Fruit fly (Drosophila melanogaster) whole organism, embryonic: ENCODE results near the gene CG16978.

ENCODE experiments used
- B-H2 ChIP-seq: fragments of 200-800 bp; sonication (Bioruptor generic); optimal IDR thresholded peaks from 2 replicates; lab custom pipeline; 2018; ENCODE audit warnings: missing biosample characterization, mild to moderate bottlenecking, missing genetic modification characterization
- Blimp-1 ChIP-seq: fragments of 200-800 bp; sonication (Bioruptor generic); optimal IDR thresholded peaks from 3 replicates; lab custom pipeline; 2018; ENCODE audit warnings: missing biosample characterization, missing genetic modification characterization, mild to moderate bottlenecking, moderate library complexity, missing genetic modification reagents
- Bteb2 ChIP-seq: fragments of 200-800 bp; sonication (Bioruptor generic); optimal IDR thresholded peaks from 2 replicates; lab custom pipeline; 2016; ENCODE audit warnings: missing biosample characterization, missing genetic modification characterization
- CG10209 ChIP-seq: fragments of 200-800 bp; sonication (Bioruptor generic); optimal IDR thresholded peaks from 3 replicates; lab custom pipeline; 2017; ENCODE audit warnings: missing biosample characterization, mild to moderate bottlenecking, missing genetic modification characterization, missing genetic modification reagents
- CG10431 ChIP-seq: fragments of 200-800 bp; sonication (Bioruptor generic); optimal IDR thresholded peaks from 3 replicates; lab custom pipeline; 2018; ENCODE audit warnings: missing biosample characterization, mild to moderate bottlenecking, missing genetic modification characterization
- CG12104 ChIP-seq: fragments of 200-800 bp; sonication (Bioruptor generic); optimal IDR thresholded peaks from 3 replicates; lab custom pipeline; 2016; ENCODE audit warnings: missing biosample characterization, missing genetic modification characterization
- CG12659 ChIP-seq: fragments of 200-800 bp; sonication (Bioruptor generic); optimal IDR thresholded peaks from 3 replicates; lab custom pipeline; 2017; ENCODE audit warnings: mild to moderate bottlenecking, missing biosample characterization, missing genetic modification reagents, missing genetic modification characterization
- CG12744 ChIP-seq: fragments of 200-800 bp; sonication (Bioruptor generic); optimal IDR thresholded peaks from 2 replicates; lab custom pipeline; 2016; ENCODE audit warnings: missing biosample characterization, missing genetic modification characterization
- CG14050 ChIP-seq: fragments of 200-800 bp; sonication (Bioruptor generic); IDR thresholded peaks from 3 replicates; pipeline ENCODE4 v1.3.6; 2022; ENCODE audit warnings: missing biosample characterization, missing genetic modification characterization
- CG17568 ChIP-seq: fragments of 200-800 bp; sonication (Bioruptor generic); optimal IDR thresholded peaks from 2 replicates; lab custom pipeline; 2018; ENCODE audit warnings: missing biosample characterization, mild to moderate bottlenecking, missing genetic modification characterization, moderate library complexity
- CG17829 ChIP-seq: fragments of 200-800 bp; optimal IDR thresholded peaks from 2 replicates; lab custom pipeline; 2019; ENCODE audit warnings: missing biosample characterization, mild to moderate bottlenecking, missing genetic modification characterization, moderate library complexity
- CG1832 ChIP-seq: fragments of 200-800 bp; sonication (Bioruptor generic); optimal IDR thresholded peaks from 2 replicates; lab custom pipeline; 2017; ENCODE audit warnings: missing biosample characterization, mild to moderate bottlenecking, missing genetic modification characterization, inconsistent platforms
- CG2120 ChIP-seq: fragments of 200-800 bp; sonication (Bioruptor generic); optimal IDR thresholded peaks from 3 replicates; lab custom pipeline; 2016; ENCODE audit warnings: missing biosample characterization, missing genetic modification characterization
- CG2875 ChIP-seq: fragments of 200-800 bp; sonication (Bioruptor generic); optimal IDR thresholded peaks from 2 replicates; lab custom pipeline; 2017; ENCODE audit warnings: missing biosample characterization, mild to moderate bottlenecking, missing genetic modification characterization, missing genetic modification reagents
- CG32767 ChIP-seq: fragments of 200-800 bp; sonication (Bioruptor generic); IDR thresholded peaks from 2 replicates; pipeline ENCODE4 v1.3.6; 2022; ENCODE audit warnings: missing biosample characterization, missing genetic modification characterization
- CG3281 ChIP-seq: fragments of 200-800 bp; sonication (Bioruptor generic); optimal IDR thresholded peaks from 3 replicates; lab custom pipeline; 2017; ENCODE audit warnings: missing biosample characterization, mild to moderate bottlenecking, missing genetic modification characterization
- CG42726 ChIP-seq: fragments of 200-800 bp; sonication (Bioruptor generic); IDR thresholded peaks from 2 replicates; pipeline ENCODE4 v1.3.6; 2022; ENCODE audit warnings: missing biosample characterization, missing genetic modification characterization; ENCODE audit not compliant: partially characterized antibody
- CG5245 ChIP-seq: fragments of 200-800 bp; sonication (Bioruptor generic); optimal IDR thresholded peaks from 3 replicates; lab custom pipeline; 2016; ENCODE audit warnings: missing biosample characterization, missing genetic modification characterization
- CG5953 ChIP-seq: fragments of 200-800 bp; sonication (Bioruptor generic); IDR thresholded peaks from 2 replicates; pipeline ENCODE4 v1.3.6; 2022; ENCODE audit warnings: missing biosample characterization, missing genetic modification characterization
- CG6272 ChIP-seq: fragments of 200-800 bp; sonication (Bioruptor generic); IDR thresholded peaks from 2 replicates; pipeline ENCODE4 v1.3.6; 2022; ENCODE audit warnings: missing biosample characterization, missing genetic modification characterization
- CG6765 ChIP-seq: fragments of 200-800 bp; sonication (Bioruptor generic); optimal IDR thresholded peaks from 3 replicates; lab custom pipeline; 2017; ENCODE audit warnings: missing biosample characterization, mild to moderate bottlenecking, missing genetic modification characterization
- CG7963 ChIP-seq: fragments of 200-800 bp; sonication (Bioruptor generic); IDR thresholded peaks from 3 replicates; pipeline ENCODE4 v1.3.6; 2022; ENCODE audit warnings: missing biosample characterization, missing genetic modification characterization; ENCODE audit not compliant: partially characterized antibody
- CG8281 ChIP-seq: fragments of 200-800 bp; sonication (Bioruptor generic); optimal IDR thresholded peaks from 2 replicates; lab custom pipeline; 2018; ENCODE audit warnings: missing biosample characterization, mild to moderate bottlenecking, missing genetic modification characterization, moderate library complexity
- CG8388 ChIP-seq: fragments of 200-800 bp; sonication (Bioruptor generic); optimal IDR thresholded peaks from 2 replicates; lab custom pipeline; 2019; ENCODE audit warnings: missing biosample characterization, mild to moderate bottlenecking, missing genetic modification characterization, moderate library complexity
- CG9932 ChIP-seq: fragments of 200-800 bp; sonication (Bioruptor generic); IDR thresholded peaks from 2 replicates; pipeline ENCODE4 v1.3.6; 2022; ENCODE audit warnings: missing biosample characterization, missing genetic modification characterization
- D ChIP-seq, 2 experiments: fragments of 200-800 bp in 1 of 2; fragments of >200 bp in 1 of 2; sonication (Bioruptor generic) in 1 of 2; optimal IDR thresholded peaks; 2 replicates in 1 of 2; 3 replicates in 1 of 2; lab custom pipeline; 2017; ENCODE audit warnings: mild to moderate bottlenecking in 1 of 2, missing biosample characterization in 1 of 2, missing genetic modification characterization in 1 of 2, missing genetic modification reagents in 1 of 2
- Dip2 ChIP-seq: fragments of 200-800 bp; sonication (Bioruptor generic); IDR thresholded peaks from 2 replicates; pipeline ENCODE4 v1.3.6; 2022; ENCODE audit warnings: missing biosample characterization, missing genetic modification characterization
- Dref ChIP-seq: fragments of 200-800 bp; sonication (Bioruptor generic); IDR thresholded peaks from 2 replicates; pipeline ENCODE4 v1.3.6; 2022; ENCODE audit warnings: missing biosample characterization, missing genetic modification characterization
- Ets65A ChIP-seq: fragments of 200-800 bp; sonication (Bioruptor generic); peaks from one replicate; lab custom pipeline; 2016; ENCODE audit warnings: missing biosample characterization, missing genetic modification characterization
- HLH3B ChIP-seq: fragments of 200-800 bp; sonication (Bioruptor generic); IDR thresholded peaks from 2 replicates; pipeline ENCODE4 v1.3.6; 2022; ENCODE audit warnings: missing biosample characterization, missing genetic modification characterization
- Lim3 ChIP-seq: fragments of 200-800 bp; sonication (Bioruptor generic); IDR thresholded peaks from 2 replicates; pipeline ENCODE4 v1.3.6; 2022; ENCODE audit warnings: missing biosample characterization, missing genetic modification characterization
- MTF-1 ChIP-seq: fragments of 200-800 bp; sonication (Bioruptor generic); optimal IDR thresholded peaks from 2 replicates; lab custom pipeline; 2018; ENCODE audit warnings: missing biosample characterization, mild to moderate bottlenecking, missing genetic modification characterization, borderline replicate concordance
- Optix ChIP-seq: fragments of 200-800 bp; sonication (Bioruptor generic); IDR thresholded peaks from 3 replicates; pipeline ENCODE4 v1.3.6; 2022; ENCODE audit warnings: missing biosample characterization, missing genetic modification characterization
- Ptx1 ChIP-seq: fragments of 200-800 bp; sonication (Bioruptor generic); IDR thresholded peaks from 2 replicates; pipeline ENCODE4 v1.3.6; 2022; ENCODE audit warnings: missing biosample characterization, missing genetic modification characterization
- Six4 ChIP-seq: fragments of 200-800 bp; sonication (Bioruptor generic); optimal IDR thresholded peaks from 2 replicates; lab custom pipeline; 2016; ENCODE audit warnings: missing biosample characterization, missing genetic modification characterization
- Sox102F ChIP-seq: fragments of 200-800 bp; sonication (Bioruptor generic); optimal IDR thresholded peaks from 2 replicates; lab custom pipeline; 2018; ENCODE audit warnings: missing biosample characterization, mild to moderate bottlenecking, missing genetic modification characterization, moderate library complexity
- Sry-δ ChIP-seq: fragments of 200-800 bp; sonication (Bioruptor generic); optimal IDR thresholded peaks from 2 replicates; lab custom pipeline; 2016; ENCODE audit warnings: missing biosample characterization, missing genetic modification characterization
- ap ChIP-seq: fragments of 200-800 bp; sonication (Bioruptor generic); IDR thresholded peaks from 2 replicates; pipeline ENCODE4 v1.3.6; 2022; ENCODE audit warnings: missing biosample characterization, missing genetic modification characterization
- ci ChIP-seq: fragments of 200-800 bp; sonication (Bioruptor generic); IDR thresholded peaks from 3 replicates; pipeline ENCODE4 v1.3.6; 2022; ENCODE audit warnings: missing biosample characterization, missing genetic modification characterization
- dan ChIP-seq: fragments of 200-800 bp; sonication (Bioruptor generic); IDR thresholded peaks from 2 replicates; pipeline ENCODE4 v1.3.6; 2022; ENCODE audit warnings: missing biosample characterization, missing genetic modification characterization
- eyg ChIP-seq: fragments of 200-800 bp; sonication (Bioruptor generic); optimal IDR thresholded peaks from 3 replicates; lab custom pipeline; 2016; ENCODE audit warnings: missing biosample characterization, missing genetic modification characterization
- jigr1 ChIP-seq: fragments of 200-800 bp; sonication (Bioruptor generic); IDR thresholded peaks from 3 replicates; pipeline ENCODE4 v1.3.6; 2022; ENCODE audit warnings: missing biosample characterization, missing genetic modification characterization
- mirr ChIP-seq: fragments of 200-800 bp; sonication (Bioruptor generic); optimal IDR thresholded peaks from 3 replicates; lab custom pipeline; 2018; ENCODE audit warnings: missing biosample characterization, mild to moderate bottlenecking, missing genetic modification characterization
- pnt ChIP-seq: fragments of 200-800 bp; sonication (Bioruptor generic); optimal IDR thresholded peaks from 3 replicates; lab custom pipeline; 2016; ENCODE audit warnings: missing biosample characterization, missing genetic modification characterization
- prd ChIP-seq, 3 experiments: fragments of >200 bp in 2 of 3; fragments of 200-800 bp in 1 of 3; sonication (Bioruptor generic) in 1 of 3; optimal IDR thresholded peaks in 2 of 3; IDR thresholded peaks in 1 of 3; 2 replicates in 2 of 3; 3 replicates in 1 of 3; pipeline versions ENCODE4 v1.3.6 to Lab custom; 2017 to 2022; ENCODE audit warnings: missing biosample characterization in 1 of 3, missing genetic modification characterization in 1 of 3
- repo ChIP-seq: fragments of 200-800 bp; sonication (Bioruptor generic); optimal IDR thresholded peaks from 2 replicates; lab custom pipeline; 2016; ENCODE audit warnings: missing biosample characterization, missing genetic modification characterization
- sens ChIP-seq: fragments of 200-800 bp; sonication (Bioruptor generic); peaks from one replicate; lab custom pipeline; 2016; ENCODE audit warnings: missing biosample characterization, missing genetic modification characterization
- seq ChIP-seq: fragments of 200-800 bp; sonication (Bioruptor generic); IDR thresholded peaks from 2 replicates; pipeline ENCODE4 v1.3.6; 2022; ENCODE audit warnings: missing biosample characterization, missing genetic modification characterization
- stwl ChIP-seq: fragments of 200-800 bp; sonication (Bioruptor generic); optimal IDR thresholded peaks from 3 replicates; lab custom pipeline; 2018; ENCODE audit warnings: missing biosample characterization, mild to moderate bottlenecking, missing genetic modification characterization, moderate library complexity
- tx ChIP-seq: fragments of 200-800 bp; sonication (Bioruptor generic); optimal IDR thresholded peaks from 2 replicates; lab custom pipeline; 2016; ENCODE audit warnings: missing biosample characterization, missing genetic modification characterization
- vfl ChIP-seq: fragments of 200-800 bp; sonication (Bioruptor generic); optimal IDR thresholded peaks from 2 replicates; lab custom pipeline; 2016; ENCODE audit warnings: missing biosample characterization, missing genetic modification characterization
- wdn ChIP-seq: fragments of 200-800 bp; sonication (Bioruptor generic); IDR thresholded peaks from 2 replicates; pipeline ENCODE4 v1.3.6; 2022; ENCODE audit warnings: missing biosample characterization, missing genetic modification characterization

Gene CG16978

DNA sequence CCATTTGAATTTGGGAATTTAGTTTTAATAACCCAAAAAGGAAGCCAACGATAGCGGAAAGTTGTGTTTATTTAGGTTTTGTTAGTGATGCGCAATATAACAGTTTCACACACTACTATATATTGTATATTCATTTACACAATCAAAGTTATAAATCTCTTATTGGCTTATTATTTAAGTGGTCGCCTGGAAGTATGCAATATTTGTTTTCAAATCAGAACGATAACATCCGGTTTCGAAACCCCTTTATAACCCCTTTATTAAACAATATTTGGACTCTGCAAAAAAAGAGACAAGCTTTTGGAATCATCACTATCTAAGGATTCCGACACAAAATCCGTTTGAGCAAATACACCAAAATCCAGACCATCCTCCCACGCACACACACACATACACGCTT lies 14.5 kb upstream of the CG16978 start (continued):
- peak; percentile 59 for TF ChIP-seq sens (GFP tag; lab: Kevin White, UChicago)
- TF ChIP-seq CG17829 (tag; lab: Kevin White, UChicago) = no peak
- TF ChIP-seq CG1832 (GFP tag; lab: Kevin White, UChicago) = no peak
- TF ChIP-seq Optix (GFP tag; lab: Robert Waterston, UW) = no peak
- no peak for TF ChIP-seq D (optimal IDR thresholded peaks at IDR 0.05; lab: Kevin White, UChicago)
- TF ChIP-seq D (GFP tag; optimal IDR thresholded peaks at IDR 0.05; lab: Kevin White, UChicago) = no peak
- no peak for TF ChIP-seq repo (GFP tag; lab: Kevin White, UChicago)
- TF ChIP-seq CG3281 = peak; percentile 51
- no peak for TF ChIP-seq HLH3B (GFP tag; lab: Robert Waterston, UW)
- no peak for TF ChIP-seq CG6272 (GFP tag; lab: Robert Waterston, UW)
- TF ChIP-seq MTF-1 = peak; percentile 11
- TF ChIP-seq CG8388 = no peak
- no peak for TF ChIP-seq prd (optimal IDR thresholded peaks at IDR 0.05; lab: Kevin White, UChicago)
- TF ChIP-seq prd (GFP tag; IDR thresholded peaks at IDR 0.05; lab: Robert Waterston, UW) = no peak
- TF ChIP-seq CG17568 (GFP tag; lab: Kevin White, UChicago) = no peak
- TF ChIP-seq Dref = no peak
- no peak for TF ChIP-seq Ets65A (GFP tag; lab: Kevin White, UChicago)
- no peak for TF ChIP-seq CG2120
- no peak for TF ChIP-seq CG12104 (GFP tag; lab: Kevin White, UChicago)
- no peak for TF ChIP-seq CG14050 (GFP tag; lab: Robert Waterston, UW)
- no peak for TF ChIP-seq CG32767 (GFP tag; lab: Robert Waterston, UW)
- TF ChIP-seq CG2875 (GFP tag; lab: Kevin White, UChicago) = no peak
- no peak for TF ChIP-seq seq (GFP tag; lab: Robert Waterston, UW)
- no peak for TF ChIP-seq Six4 (GFP tag; lab: Kevin White, UChicago)
- TF ChIP-seq wdn (GFP tag; lab: Robert Waterston, UW) = no peak
- no peak for TF ChIP-seq CG7963 (GFP tag; lab: Robert Waterston, UW)
- TF ChIP-seq stwl (tag; lab: Kevin White, UChicago) = peak; percentile 26
- peak; percentile 51 for TF ChIP-seq CG6765 (GFP tag; lab: Kevin White, UChicago)
- no peak for TF ChIP-seq CG9932 (GFP tag; lab: Robert Waterston, UW)
- no peak for TF ChIP-seq B-H2 (GFP tag; lab: Kevin White, UChicago)
- TF ChIP-seq CG10209 (GFP tag; lab: Kevin White, UChicago) = no peak
- no peak for TF ChIP-seq dan
- no peak for TF ChIP-seq ap (GFP tag; lab: Robert Waterston, UW)
- TF ChIP-seq CG12744 (GFP tag; lab: Kevin White, UChicago) = no peak
- no peak for TF ChIP-seq Blimp-1 (GFP tag; lab: Kevin White, UChicago)
- no peak for TF ChIP-seq Sry-δ (GFP tag; lab: Kevin White, UChicago)
- no peak for TF ChIP-seq eyg (GFP tag; lab: Kevin White, UChicago)
- TF ChIP-seq Lim3 (GFP tag; lab: Robert Waterston, UW) = no peak
- no peak for TF ChIP-seq CG5245
- no peak for TF ChIP-seq pnt (GFP tag; lab: Kevin White, UChicago)
- no peak for TF ChIP-seq jigr1 (GFP tag; lab: Robert Waterston, UW)
- TF ChIP-seq mirr (GFP tag; lab: Kevin White, UChicago) = peak; percentile 51
- TF ChIP-seq CG10431 (GFP tag; lab: Kevin White, UChicago) = no peak
- no peak for TF ChIP-seq vfl (GFP tag; lab: Kevin White, UChicago)
- TF ChIP-seq Ptx1 (GFP tag; lab: Robert Waterston, UW) = no peak
- TF ChIP-seq Bteb2 = no peak
- no peak for TF ChIP-seq Dip2 (GFP tag; lab: Robert Waterston, UW)
- no peak for TF ChIP-seq tx (GFP tag; lab: Kevin White, UChicago)
- no peak for TF ChIP-seq Sox102F (GFP tag; lab: Kevin White, UChicago)
- peak; percentile 1 for TF ChIP-seq CG12659 (GFP tag; lab: Kevin White, UChicago)
- no peak for TF ChIP-seq CG8281 (tag; lab: Kevin White, UChicago)
- TF ChIP-seq CG42726 (GFP tag; lab: Robert Waterston, UW) = no peak
- TF ChIP-seq ci (GFP tag; lab: Robert Waterston, UW) = no peak
- no peak for TF ChIP-seq CG5953 (GFP tag; lab: Robert Waterston, UW)
